Worm (Caenorhabditis elegans) whole organism, L1 larva: ENCODE measurements around the gene rpn-5.

Source experiments
- ceh-90 ChIP-seq: sonication (generic microtip); optimal IDR thresholded peaks from 2 replicates; lab custom pipeline; 2016; ENCODE audit warnings: missing genetic modification characterization, missing compliant biosample characterization
- grh-1 ChIP-seq: fragments of 200-800 bp; sonication (Bioruptor generic); IDR thresholded peaks from 2 replicates; pipeline ENCODE4 v1.3.6; 2022; ENCODE audit warnings: missing genetic modification reagents, missing genetic modification characterization, missing compliant biosample characterization
- mdl-1 ChIP-seq, 2 experiments: fragments of 150-350 bp; optimal IDR thresholded peaks; 2 replicates each; lab custom pipeline; 2014 to 2017; ENCODE audit warnings: missing biosample characterization in 2 of 2, missing genetic modification characterization in 2 of 2, inconsistent platforms in 1 of 2
- nhr-11 ChIP-seq: fragments of 150-350 bp; optimal IDR thresholded peaks from 2 replicates; lab custom pipeline; 2014; ENCODE audit warnings: missing biosample characterization, missing genetic modification characterization
- nhr-20 ChIP-seq: sonication (generic microtip); optimal IDR thresholded peaks from 2 replicates; lab custom pipeline; 2016; ENCODE audit warnings: mild to moderate bottlenecking, missing genetic modification characterization, missing compliant biosample characterization
- sup-37 ChIP-seq: fragments of 200-800 bp; sonication (Bioruptor generic); optimal IDR thresholded peaks from 2 replicates; lab custom pipeline; 2018; ENCODE audit warnings: mild to moderate bottlenecking, missing genetic modification characterization, missing compliant biosample characterization
- unc-130 ChIP-seq: fragments of 150-350 bp; optimal IDR thresholded peaks from 2 replicates; lab custom pipeline; 2017; ENCODE audit warnings: missing biosample characterization, missing genetic modification characterization, inconsistent platforms

DNA sequence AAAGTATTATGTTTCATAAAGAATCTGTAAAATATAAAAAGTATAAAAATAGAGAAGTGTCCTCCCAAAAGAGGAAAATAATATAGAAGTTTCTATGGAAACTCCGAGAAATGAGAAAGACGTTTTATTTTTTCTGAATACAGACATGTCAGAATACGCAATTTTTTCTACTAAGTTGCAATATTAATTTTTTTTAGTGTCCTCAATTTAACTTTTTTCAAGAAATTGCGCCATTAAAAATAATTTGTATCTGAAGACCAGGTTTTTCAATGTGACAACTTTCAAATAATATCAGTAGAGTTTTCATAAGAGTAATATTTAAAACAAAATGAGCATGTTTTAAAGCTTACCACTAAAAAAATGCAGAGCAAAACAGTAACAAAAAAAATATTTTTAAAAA lies 30.7 kb downstream of the rpn-5 start, which contains the start of gene fut-5:
- TF ChIP-seq grh-1 (no peak), nhr-20 (tag; lab: Kevin White, UChicago) (no peak), mdl-1 (tag; optimal IDR thresholded peaks at IDR 0.05; lab: Kevin White, UChicago) (no peak), unc-130 (tag; lab: Kevin White, UChicago) (no peak), ceh-90 (tag; lab: Kevin White, UChicago) (no peak), sup-37 (GFP tag; lab: Kevin White, UChicago) (no peak), nhr-11 (tag; lab: Kevin White, UChicago) (no peak)
